Worm (Caenorhabditis elegans) whole organism, dauer: ENCODE measurements around the gene C03H5.3.

Experiments used
- unc-62 ChIP-seq: sonication (generic microtip); optimal IDR thresholded peaks from 2 replicates; lab custom pipeline; 2017; ENCODE audit warnings: missing biosample characterization, missing genetic modification reagents, missing genetic modification characterization

C03H5.3 gene

ce11 chrII:385957-386356, at the start of gene C03H5.3:
TSS of gene C03H5.3 (plus strand) at chrII:386088.
- no peak for TF ChIP-seq unc-62 (GFP tag; lab: Kevin White, UChicago)

ce11 chrII:337233-337832, 48.6 kb upstream of the C03H5.3 start, which contains the start of gene cpn-2:
TSS of gene cpn-2 (plus strand) at chrII:337782.
- TF ChIP-seq unc-62 (GFP tag; lab: Kevin White, UChicago) = no peak

- TF ChIP-seq unc-62 (GFP tag; lab: Kevin White, UChicago) = no peak
Measured at ce11 chrII:340224-340623, 45.7 kb upstream of the C03H5.3 start, which contains the start of gene clc-31. TSS of gene clc-31 (plus strand) at chrII:340524.

- no peak for TF ChIP-seq unc-62 (GFP tag; lab: Kevin White, UChicago)
Measured at ce11 chrII:340714-341113, 45.2 kb upstream of the C03H5.3 start.

ce11 chrII:341282-341681, 44.6 kb upstream of the C03H5.3 start:
- TF ChIP-seq unc-62 (GFP tag; lab: Kevin White, UChicago) = no peak

- TF ChIP-seq unc-62 (GFP tag; lab: Kevin White, UChicago) = no peak
Measured at ce11 chrII:347734-348133, 38.2 kb upstream of the C03H5.3 start, which contains the start of gene D1069.3. TSS of gene D1069.3 (minus strand) at chrII:347891.

ce11 chrII:349749-350148, 36.1 kb upstream of the C03H5.3 start:
- no peak for TF ChIP-seq unc-62 (GFP tag; lab: Kevin White, UChicago)

- no peak for TF ChIP-seq unc-62 (GFP tag; lab: Kevin White, UChicago)
Measured at ce11 chrII:354494-354893, 31.4 kb upstream of the C03H5.3 start.

- TF ChIP-seq unc-62 (GFP tag; lab: Kevin White, UChicago) = no peak
Measured at ce11 chrII:356969-357368, 28.9 kb upstream of the C03H5.3 start, which contains the start of gene dmsr-4. TSS of gene dmsr-4 (minus strand) at chrII:357069.

ce11 chrII:367455-367854, 18.4 kb upstream of the C03H5.3 start, which contains the start of gene ptr-3:
TSS of gene ptr-3 (minus strand) at chrII:367555.
- no peak for TF ChIP-seq unc-62 (GFP tag; lab: Kevin White, UChicago)

ce11 chrII:370394-370793, 15.5 kb upstream of the C03H5.3 start:
- no peak for TF ChIP-seq unc-62 (GFP tag; lab: Kevin White, UChicago)

- TF ChIP-seq unc-62 (GFP tag; lab: Kevin White, UChicago) = no peak
Measured at ce11 chrII:371549-371948, 14.3 kb upstream of the C03H5.3 start.

- no peak for TF ChIP-seq unc-62 (GFP tag; lab: Kevin White, UChicago)
Measured at ce11 chrII:372235-372634, 13.7 kb upstream of the C03H5.3 start.

- no peak for TF ChIP-seq unc-62 (GFP tag; lab: Kevin White, UChicago)
Measured at ce11 chrII:374950-375349, 10.9 kb upstream of the C03H5.3 start, which contains the start of gene C03H5.4. TSS of gene C03H5.4 (plus strand) at chrII:375250.

- no peak for TF ChIP-seq unc-62 (GFP tag; lab: Kevin White, UChicago)
Measured at ce11 chrII:378351-378750, 7.5 kb upstream of the C03H5.3 start, which contains the start of gene C03H5.9. TSS of gene C03H5.9 (plus strand) at chrII:378651.

- no peak for TF ChIP-seq unc-62 (GFP tag; lab: Kevin White, UChicago)
Measured at ce11 chrII:379935-380334, 6.0 kb upstream of the C03H5.3 start, which contains the start of gene C03H5.7. TSS of gene C03H5.7 (plus strand) at chrII:380235.

ce11 chrII:385258-385657, 630 bp upstream of the C03H5.3 start, which contains the start of gene C03H5.5:
TSS of gene C03H5.5 (minus strand) at chrII:385358.
- no peak for TF ChIP-seq unc-62 (GFP tag; lab: Kevin White, UChicago)
